Worm (Caenorhabditis elegans): ENCODE results near the gene F13A2.2.

F13A2.2 gene

DNA sequence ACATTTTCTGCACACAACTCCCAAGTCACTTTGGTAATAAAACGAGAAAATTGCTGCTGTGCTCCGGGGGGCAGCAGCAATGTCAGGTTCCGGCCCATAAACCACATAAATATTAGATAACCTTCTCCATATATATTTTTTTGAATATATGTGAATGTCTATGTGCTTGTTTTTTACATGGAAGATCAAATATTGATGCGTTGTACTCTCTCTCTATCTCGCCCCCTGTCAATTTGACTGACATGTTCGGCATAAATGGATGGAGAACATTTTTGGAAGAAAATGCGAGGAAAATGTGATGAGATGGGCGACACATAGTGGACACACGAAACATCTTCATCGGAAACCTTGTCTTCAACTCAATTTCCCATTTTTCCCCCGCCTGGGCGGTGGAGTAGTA, 24.4 kb downstream of the F13A2.2 start:
- TF ChIP-seq ceh-83 (GFP tag; optimal IDR thresholded peaks at IDR 0.05) (no peak), elt-1 (tag; optimal IDR thresholded peaks at IDR 0.05; ENCODE audit: borderline replicate concordance, insufficient read depth) (no peak), sem-2 (GFP tag; optimal IDR thresholded peaks at IDR 0.05) (no peak), unc-39 (tag; optimal IDR thresholded peaks at IDR 0.05) (no peak), ztf-11 (tag; optimal IDR thresholded peaks at IDR 0.05) (no peak), hlh-1 (tag; optimal IDR thresholded peaks at IDR 0.05) (no peak), unc-62 (GFP tag; optimal IDR thresholded peaks at IDR 0.05) (peak; percentile 42), nhr-2 (tag; optimal IDR thresholded peaks at IDR 0.05) (no peak)

DNA sequence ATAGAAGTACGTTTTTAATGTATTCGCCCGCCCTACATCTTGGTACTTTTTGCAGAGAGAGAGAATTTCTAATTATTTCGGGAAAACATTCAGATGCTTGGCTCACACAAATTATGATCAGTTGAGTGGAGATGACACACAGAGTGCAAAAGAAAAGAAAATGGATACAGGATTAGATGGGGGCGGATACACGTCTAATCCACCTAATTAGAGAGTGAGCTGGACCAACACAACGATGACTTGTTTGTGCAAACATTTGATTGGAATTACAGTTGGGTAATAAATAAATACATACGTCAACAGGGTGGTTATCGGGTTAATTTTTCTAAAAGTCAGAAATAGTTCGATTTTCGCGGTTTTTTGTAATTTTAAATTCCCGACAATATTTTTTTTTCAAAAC, 25.3 kb downstream of the F13A2.2 start:
- TF ChIP-seq mls-2 (tag; optimal IDR thresholded peaks at IDR 0.05) (peak; percentile 26), nhr-12 (tag; optimal IDR thresholded peaks at IDR 0.05) (no peak), sptf-1 (tag; optimal IDR thresholded peaks at IDR 0.05) (no peak), sem-2 (GFP tag; optimal IDR thresholded peaks at IDR 0.05) (no peak), ces-1 (GFP tag; optimal IDR thresholded peaks at IDR 0.05) (peak; percentile 80)

DNA sequence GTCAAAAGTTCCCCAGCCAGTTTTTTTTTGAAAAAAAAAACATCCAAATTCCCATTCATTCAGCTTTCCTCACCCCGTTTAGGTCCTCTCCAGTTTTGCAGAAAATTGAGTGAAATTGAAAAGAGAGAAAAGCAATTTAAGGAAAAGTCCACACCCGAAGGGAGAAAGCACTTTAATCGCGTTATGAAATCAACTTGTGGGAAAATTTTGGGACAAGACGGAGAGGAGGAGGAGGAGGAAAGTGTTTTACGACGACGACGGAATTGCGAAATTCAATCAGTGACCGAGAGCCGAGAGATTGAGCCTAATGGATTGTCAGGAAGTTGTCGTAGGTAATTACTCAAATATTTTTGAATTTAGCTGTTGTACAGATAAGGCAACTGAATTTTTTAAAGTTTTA, 27.0 kb downstream of the F13A2.2 start:
- peak; percentile 100 for TF ChIP-seq ces-1 (GFP tag; optimal IDR thresholded peaks at IDR 0.05)
- TF ChIP-seq ceh-43 (GFP tag; optimal IDR thresholded peaks at IDR 0.05): no peak
- no peak for TF ChIP-seq flh-1 (GFP tag; optimal IDR thresholded peaks at IDR 0.05)
- TF ChIP-seq unc-62 (GFP tag; optimal IDR thresholded peaks at IDR 0.05): peak; percentile 35

DNA sequence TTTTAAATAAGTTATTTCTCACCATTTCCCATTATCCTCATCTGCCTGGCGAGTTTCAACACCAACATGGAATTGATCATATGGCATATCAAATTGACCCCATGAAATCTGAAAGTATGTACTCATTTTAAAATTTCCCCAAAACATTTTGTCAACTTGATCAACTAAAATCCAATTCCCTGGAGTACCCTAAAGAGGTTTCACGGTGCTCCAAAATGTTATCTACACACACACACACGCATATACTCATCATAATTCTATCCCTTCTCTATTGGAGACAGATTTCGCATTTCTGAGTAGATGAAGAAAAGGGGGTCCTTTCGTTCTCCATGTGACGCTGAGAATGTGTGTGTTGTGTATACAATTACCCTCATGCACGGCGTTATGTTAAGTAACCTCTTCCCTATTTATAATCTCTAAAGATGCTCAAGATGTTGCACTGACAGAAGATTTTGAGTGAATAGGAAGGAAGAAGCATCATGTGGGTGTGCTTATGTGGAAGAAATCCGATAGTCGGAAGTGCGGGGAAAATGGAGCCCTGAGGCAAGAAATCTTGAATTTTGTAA, 28.3 kb downstream of the F13A2.2 start:
- TF ChIP-seq ceh-83 (GFP tag; optimal IDR thresholded peaks at IDR 0.05): no peak
- peak; percentile 94 for TF ChIP-seq ces-1 (GFP tag; optimal IDR thresholded peaks at IDR 0.05)

DNA sequence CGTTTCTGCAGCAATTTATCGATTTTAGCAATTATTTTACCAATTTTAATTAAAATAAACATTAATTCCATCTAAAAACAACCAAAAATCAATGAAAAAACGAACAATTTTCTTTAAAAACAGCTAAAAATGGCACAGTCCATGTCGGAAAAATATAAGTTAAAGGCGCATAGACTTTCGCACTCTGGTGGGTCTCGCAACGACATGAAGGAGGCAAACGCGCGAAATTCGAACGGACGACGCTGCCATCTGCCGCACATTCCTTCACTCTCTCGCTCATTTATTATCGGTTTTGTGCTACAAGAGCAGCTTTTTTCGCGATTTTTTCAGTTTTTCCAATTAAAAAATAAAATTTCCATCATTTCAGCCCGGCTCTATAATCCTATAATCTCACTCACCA, 37.6 kb downstream of the F13A2.2 start, which contains the start of gene mcm-7:
TSS of gene mcm-7 (plus strand) at position 368 of the 400 bp plus-strand sequence.
- TF ChIP-seq pha-4 (tag; optimal IDR thresholded peaks at IDR 0.05) (peak; percentile 78), mab-5 (tag; optimal IDR thresholded peaks at IDR 0.05) (no peak), mep-1 (tag; optimal IDR thresholded peaks at IDR 0.05) (peak; percentile 40), sem-2 (GFP tag; optimal IDR thresholded peaks at IDR 0.05) (no peak), lin-13 (tag; optimal IDR thresholded peaks at IDR 0.05) (peak; percentile 68), bed-3 (GFP tag; optimal IDR thresholded peaks at IDR 0.05) (no peak), ceh-39 (tag; optimal IDR thresholded peaks at IDR 0.05) (peak; percentile 64), mls-2 (tag; optimal IDR thresholded peaks at IDR 0.05) (no peak), cnd-1 (tag; optimal IDR thresholded peaks at IDR 0.05) (peak; percentile 50), lsy-2 (tag; optimal IDR thresholded peaks at IDR 0.05) (peak; percentile 74), ham-2 (GFP tag; optimal IDR thresholded peaks at IDR 0.05) (no peak), hlh-1 (tag; optimal IDR thresholded peaks at IDR 0.05) (peak; percentile 59), nhr-237 (tag; optimal IDR thresholded peaks at IDR 0.05) (peak; percentile 1)

DNA sequence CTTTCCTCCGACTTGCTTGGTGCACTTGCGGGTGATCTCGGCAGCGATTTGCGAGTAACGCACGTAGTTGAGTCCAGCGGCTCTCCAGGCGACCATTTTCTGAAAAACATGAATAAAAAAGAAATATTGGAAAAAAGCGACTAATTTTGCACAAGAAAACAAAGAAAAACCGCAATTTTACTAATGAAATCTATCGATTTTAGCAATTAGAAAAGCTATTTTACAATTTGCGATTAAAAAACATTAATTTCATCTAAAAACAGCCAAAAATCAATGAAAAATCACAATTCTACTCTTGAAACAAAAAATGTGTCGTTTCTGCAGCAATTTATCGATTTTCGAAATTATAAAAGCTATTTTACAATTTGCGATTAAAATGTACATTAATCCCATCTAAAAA, 38.1 kb downstream of the F13A2.2 start, which contains the start of gene hpo-18:
TSS of gene hpo-18 (minus strand) at position 101 of the 400 bp plus-strand sequence.
- TF ChIP-seq ham-2 (GFP tag; optimal IDR thresholded peaks at IDR 0.05) (no peak), elt-1 (tag; optimal IDR thresholded peaks at IDR 0.05; ENCODE audit: borderline replicate concordance, insufficient read depth) (no peak), lin-13 (tag; optimal IDR thresholded peaks at IDR 0.05) (no peak), nhr-237 (tag; optimal IDR thresholded peaks at IDR 0.05) (no peak), unc-39 (tag; optimal IDR thresholded peaks at IDR 0.05) (no peak), lsy-2 (tag; optimal IDR thresholded peaks at IDR 0.05) (no peak), flh-1 (GFP tag; optimal IDR thresholded peaks at IDR 0.05) (no peak), elt-3 (tag; optimal IDR thresholded peaks at IDR 0.05) (no peak)

DNA sequence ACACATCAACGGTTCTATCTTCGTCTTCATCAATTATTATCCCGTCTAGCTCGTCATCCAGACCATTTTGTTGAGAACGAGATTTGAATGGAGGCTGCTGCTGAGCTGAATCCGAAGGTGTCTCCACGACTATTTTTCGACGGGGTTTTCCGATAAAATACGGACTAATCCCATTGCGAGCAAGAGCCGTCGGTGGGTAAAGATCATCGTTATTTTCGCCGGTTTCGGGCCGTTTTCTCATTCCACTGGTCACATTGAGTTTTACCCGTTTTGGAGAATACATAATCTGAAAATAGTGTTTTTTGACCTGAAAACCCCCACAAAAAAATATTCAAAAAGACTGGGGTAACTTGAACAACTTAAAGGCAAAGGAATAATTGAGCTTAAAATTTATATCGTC, 38.7 kb downstream of the F13A2.2 start, which contains the start of gene figl-1:
TSS of gene figl-1 (minus strand) at position 286 of the 400 bp plus-strand sequence.
- TF ChIP-seq unc-39 (tag; optimal IDR thresholded peaks at IDR 0.05) (no peak), blmp-1 (tag; optimal IDR thresholded peaks at IDR 0.05) (no peak), nhr-28 (tag; optimal IDR thresholded peaks at IDR 0.05) (no peak), zip-8 (tag; optimal IDR thresholded peaks at IDR 0.05) (no peak)
